Worm (Caenorhabditis elegans) whole organism, L2 larva: ENCODE results near the gene grdn-1.

Experiments used
- C34F6.9 ChIP-seq: fragments of 150-350 bp; optimal IDR thresholded peaks from 2 replicates; lab custom pipeline; 2014; ENCODE audit warnings: missing biosample characterization, missing genetic modification characterization
- F13H6.1 ChIP-seq: sonication (generic microtip); optimal IDR thresholded peaks from 2 replicates; lab custom pipeline; 2016; ENCODE audit warnings: missing genetic modification characterization, missing compliant biosample characterization
- ZK546.5 ChIP-seq: sonication (generic microtip); optimal IDR thresholded peaks from 2 replicates; lab custom pipeline; 2017; ENCODE audit warnings: missing biosample characterization, missing genetic modification characterization
- alr-1 ChIP-seq: fragments of 150-350 bp; optimal IDR thresholded peaks from 2 replicates; lab custom pipeline; 2014; ENCODE audit warnings: missing biosample characterization, missing genetic modification characterization
- aly-2 ChIP-seq: fragments of 150-350 bp; optimal IDR thresholded peaks from 2 replicates; lab custom pipeline; 2014; ENCODE audit warnings: missing biosample characterization, missing genetic modification characterization
- ama-1 ChIP-seq: fragments of 150-350 bp; optimal IDR thresholded peaks from 2 replicates; lab custom pipeline; 2018; ENCODE audit warnings: inconsistent platforms
- ceh-16 ChIP-seq: fragments of 150-350 bp; optimal IDR thresholded peaks from 2 replicates; lab custom pipeline; 2014; ENCODE audit warnings: missing biosample characterization, missing genetic modification characterization
- ceh-82 ChIP-seq: fragments of 150-350 bp; optimal IDR thresholded peaks from 2 replicates; lab custom pipeline; 2014; ENCODE audit warnings: missing biosample characterization, missing genetic modification characterization
- crh-2 ChIP-seq: sonication (generic microtip); optimal IDR thresholded peaks from 2 replicates; lab custom pipeline; 2017; ENCODE audit warnings: missing biosample characterization, missing genetic modification characterization
- dmd-4 ChIP-seq: sonication (generic microtip); optimal IDR thresholded peaks from 2 replicates; lab custom pipeline; 2017; ENCODE audit warnings: missing biosample characterization, missing genetic modification characterization
- elt-1 ChIP-seq: fragments of 150-350 bp; optimal IDR thresholded peaks from 2 replicates; lab custom pipeline; 2014; ENCODE audit warnings: missing biosample characterization, missing genetic modification characterization
- fos-1 ChIP-seq: fragments of 150-350 bp; optimal IDR thresholded peaks from 2 replicates; lab custom pipeline; 2014; ENCODE audit warnings: missing biosample characterization, missing genetic modification characterization
- gmeb-1 ChIP-seq: fragments of 150-350 bp; optimal IDR thresholded peaks from 2 replicates; lab custom pipeline; 2014; ENCODE audit warnings: missing biosample characterization, missing genetic modification characterization
- lin-11 ChIP-seq: fragments of 150-350 bp; sonication (generic microtip); optimal IDR thresholded peaks from 2 replicates; lab custom pipeline; 2014; ENCODE audit warnings: missing biosample characterization, missing genetic modification characterization, inconsistent platforms, mixed read lengths
- lin-13 ChIP-seq: fragments of 150-350 bp; optimal IDR thresholded peaks from 2 replicates; lab custom pipeline; 2014; ENCODE audit warnings: missing biosample characterization, missing genetic modification reagents, missing genetic modification characterization
- lin-39 ChIP-seq: fragments of 150-350 bp; optimal IDR thresholded peaks from 2 replicates; lab custom pipeline; 2014; ENCODE audit warnings: missing biosample characterization, missing genetic modification reagents, missing genetic modification characterization
- lsy-2 ChIP-seq, 2 experiments: fragments of 150-350 bp in 1 of 2; sonication (generic microtip) in 1 of 2; optimal IDR thresholded peaks; 2 replicates each; lab custom pipeline; 2014 to 2017; ENCODE audit warnings: missing biosample characterization in 2 of 2, missing genetic modification characterization in 2 of 2
- mab-5 ChIP-seq: fragments of 150-350 bp; optimal IDR thresholded peaks from 2 replicates; lab custom pipeline; 2014; ENCODE audit warnings: missing biosample characterization, missing genetic modification characterization
- mdl-1 ChIP-seq, 2 experiments: fragments of 150-350 bp in 1 of 2; sonication (generic microtip) in 1 of 2; optimal IDR thresholded peaks; 2 replicates each; lab custom pipeline; 2017; ENCODE audit warnings: missing biosample characterization in 2 of 2, missing genetic modification characterization in 2 of 2
- nhr-10 ChIP-seq: sonication (generic microtip); optimal IDR thresholded peaks from 2 replicates; lab custom pipeline; 2017; ENCODE audit warnings: missing biosample characterization, missing genetic modification characterization
- nhr-11 ChIP-seq: fragments of 150-350 bp; optimal IDR thresholded peaks from 2 replicates; lab custom pipeline; 2014; ENCODE audit warnings: missing biosample characterization, missing genetic modification characterization
- nhr-129 ChIP-seq: fragments of 150-350 bp; optimal IDR thresholded peaks from 2 replicates; lab custom pipeline; 2014; ENCODE audit warnings: missing biosample characterization, missing genetic modification characterization
- nhr-237 ChIP-seq: fragments of 150-350 bp; optimal IDR thresholded peaks from 2 replicates; lab custom pipeline; 2014; ENCODE audit warnings: missing biosample characterization, missing genetic modification characterization
- nhr-25 ChIP-seq: fragments of 150-350 bp; sonication (generic microtip); optimal IDR thresholded peaks from 3 replicates; lab custom pipeline; 2014; ENCODE audit warnings: missing biosample characterization, missing genetic modification characterization
- nhr-6 ChIP-seq: fragments of 150-350 bp; optimal IDR thresholded peaks from 2 replicates; lab custom pipeline; 2014; ENCODE audit warnings: missing biosample characterization, missing genetic modification characterization
- peb-1 ChIP-seq: fragments of 150-350 bp; optimal IDR thresholded peaks from 2 replicates; lab custom pipeline; 2014; ENCODE audit warnings: missing biosample characterization, missing genetic modification characterization
- sem-4 ChIP-seq: fragments of 150-350 bp; optimal IDR thresholded peaks from 2 replicates; lab custom pipeline; 2014; ENCODE audit warnings: missing biosample characterization, missing genetic modification reagents, missing genetic modification characterization
- sma-3 ChIP-seq: sonication (generic microtip); optimal IDR thresholded peaks from 2 replicates; lab custom pipeline; 2016; ENCODE audit warnings: missing genetic modification reagents, missing genetic modification characterization, missing compliant biosample characterization
- sma-9 ChIP-seq, 2 experiments: fragments of 150-350 bp in 1 of 2; sonication (generic microtip) in 1 of 2; optimal IDR thresholded peaks; 2 replicates each; lab custom pipeline; 2014 to 2016; ENCODE audit warnings: missing genetic modification characterization in 2 of 2, mild to moderate bottlenecking in 1 of 2, missing biosample characterization in 1 of 2, missing compliant biosample characterization in 1 of 2, missing genetic modification reagents in 1 of 2, moderate library complexity in 1 of 2
- unc-39 ChIP-seq: fragments of 150-350 bp; optimal IDR thresholded peaks from 2 replicates; lab custom pipeline; 2014; ENCODE audit warnings: missing biosample characterization, missing genetic modification characterization
- unc-55 ChIP-seq: fragments of 150-350 bp; sonication (generic microtip); optimal IDR thresholded peaks from 3 replicates; lab custom pipeline; 2014; ENCODE audit warnings: missing biosample characterization, missing genetic modification reagents, missing genetic modification characterization
- unc-62 ChIP-seq: fragments of 150-350 bp; optimal IDR thresholded peaks from 2 replicates; lab custom pipeline; 2014; ENCODE audit warnings: missing biosample characterization, missing genetic modification reagents, missing genetic modification characterization
- zag-1 ChIP-seq: fragments of 150-350 bp; optimal IDR thresholded peaks from 2 replicates; lab custom pipeline; 2014; ENCODE audit warnings: missing biosample characterization, missing genetic modification characterization
- ztf-1 ChIP-seq: fragments of 200-800 bp; sonication (Bioruptor generic); conservative IDR thresholded peaks from 2 replicates; pipeline ENCODE4 v1.3.6; 2022; ENCODE audit warnings: missing genetic modification characterization, missing compliant biosample characterization

The grdn-1 gene

ce11 chrV:18592448-18592847, at the start of gene grdn-1:
Gene grdn-1 (plus strand): TSS chrV:18592748.
- TF ChIP-seq lin-39 (tag; lab: Kevin White, UChicago) = no peak
- TF ChIP-seq unc-39 (tag; lab: Kevin White, UChicago) = no peak
- peak; percentile 6 for TF ChIP-seq nhr-25 (tag; lab: Kevin White, UChicago)

- no peak for TF ChIP-seq nhr-129 (tag; lab: Kevin White, UChicago)
- no peak for TF ChIP-seq sma-3 (GFP tag; lab: Kevin White, UChicago)
Measured at ce11 chrV:18553750-18554149, 38.8 kb upstream of the grdn-1 start, which contains the start of gene Y51A2D.8. Gene Y51A2D.8 (minus strand): TSS chrV:18553850.

- no peak for TF ChIP-seq ZK546.5 (tag; lab: Kevin White, UChicago)
- TF ChIP-seq lsy-2 (tag; optimal IDR thresholded peaks at IDR 0.05; lab: Kevin White, UChicago) = no peak
- TF ChIP-seq unc-39 (tag; lab: Kevin White, UChicago) = no peak
- TF ChIP-seq zag-1 (tag; lab: Kevin White, UChicago) = no peak
- no peak for TF ChIP-seq lin-11
- TF ChIP-seq alr-1 (tag; lab: Kevin White, UChicago) = no peak
- TF ChIP-seq elt-1 = no peak
- no peak for TF ChIP-seq unc-62 (GFP tag; lab: Kevin White, UChicago)
- TF ChIP-seq ceh-16 (tag; lab: Kevin White, UChicago) = no peak
- no peak for TF ChIP-seq nhr-11 (tag; lab: Kevin White, UChicago)
- TF ChIP-seq fos-1 (tag; lab: Kevin White, UChicago) = no peak
- TF ChIP-seq sma-3 (GFP tag; lab: Kevin White, UChicago) = no peak
- TF ChIP-seq lin-13 (GFP tag; lab: Kevin White, UChicago) = no peak
- no peak for TF ChIP-seq ztf-1 (GFP tag; lab: Robert Waterston, UW)
Measured at ce11 chrV:18556488-18556887, 36.1 kb upstream of the grdn-1 start, which contains the start of the genes ttr-24 and ttr-25. Gene ttr-24 (minus strand): TSS chrV:18556643. Gene ttr-25 (plus strand): TSS chrV:18556714.

- TF ChIP-seq F13H6.1 (tag; lab: Kevin White, UChicago) = peak; percentile 8
- TF ChIP-seq elt-1 = no peak
Measured at ce11 chrV:18560188-18560587, 32.4 kb upstream of the grdn-1 start, which contains the start of gene ttr-26. Gene ttr-26 (minus strand): TSS chrV:18560288.

- TF ChIP-seq nhr-6 (no peak), ztf-1 (GFP tag; lab: Robert Waterston, UW) (no peak), mab-5 (tag; lab: Kevin White, UChicago) (no peak), F13H6.1 (tag; lab: Kevin White, UChicago) (peak; percentile 40), nhr-10 (tag; lab: Kevin White, UChicago) (no peak), ceh-16 (tag; lab: Kevin White, UChicago) (no peak), ama-1 (lab: Kevin White, UChicago) (no peak), sma-9 (GFP tag; optimal IDR thresholded peaks at IDR 0.05; lab: Kevin White, UChicago) (peak; percentile 30), sma-9 (tag; optimal IDR thresholded peaks at IDR 0.05; lab: Kevin White, UChicago) (no peak), gmeb-1 (no peak), dmd-4 (no peak)
Measured at ce11 chrV:18560944-18561343, 31.6 kb upstream of the grdn-1 start.

- no peak for TF ChIP-seq mab-5 (tag; lab: Kevin White, UChicago)
- no peak for TF ChIP-seq ceh-82 (tag; lab: Kevin White, UChicago)
- no peak for TF ChIP-seq peb-1 (tag; lab: Kevin White, UChicago)
- TF ChIP-seq nhr-6 = no peak
- no peak for TF ChIP-seq nhr-237 (tag; lab: Kevin White, UChicago)
Measured at ce11 chrV:18564786-18565185, 27.8 kb upstream of the grdn-1 start, which contains the start of gene srg-34. Gene srg-34 (minus strand): TSS chrV:18564886.

ce11 chrV:18565621-18566020, 26.9 kb upstream of the grdn-1 start:
- TF ChIP-seq ZK546.5 (tag; lab: Kevin White, UChicago) = no peak
- TF ChIP-seq crh-2 (tag; lab: Kevin White, UChicago) = no peak
- TF ChIP-seq mdl-1 (tag; optimal IDR thresholded peaks at IDR 0.05; lab: Kevin White, UChicago) = no peak
- TF ChIP-seq aly-2 (tag; lab: Kevin White, UChicago) = no peak
- TF ChIP-seq sem-4 (tag; lab: Kevin White, UChicago) = no peak
- no peak for TF ChIP-seq lin-13 (GFP tag; lab: Kevin White, UChicago)
- no peak for TF ChIP-seq C34F6.9 (tag; lab: Kevin White, UChicago)
- TF ChIP-seq lin-11 = no peak
- no peak for TF ChIP-seq peb-1 (tag; lab: Kevin White, UChicago)
- no peak for TF ChIP-seq unc-55 (GFP tag; lab: Kevin White, UChicago)
- TF ChIP-seq F13H6.1 (tag; lab: Kevin White, UChicago) = no peak
- TF ChIP-seq lin-39 (tag; lab: Kevin White, UChicago) = no peak
- no peak for TF ChIP-seq nhr-25 (tag; lab: Kevin White, UChicago)
- TF ChIP-seq dmd-4 = no peak
- TF ChIP-seq, all 48 proteins: peak for 0
